Worm (Caenorhabditis elegans): ENCODE results near the gene zmp-5.

DNA sequence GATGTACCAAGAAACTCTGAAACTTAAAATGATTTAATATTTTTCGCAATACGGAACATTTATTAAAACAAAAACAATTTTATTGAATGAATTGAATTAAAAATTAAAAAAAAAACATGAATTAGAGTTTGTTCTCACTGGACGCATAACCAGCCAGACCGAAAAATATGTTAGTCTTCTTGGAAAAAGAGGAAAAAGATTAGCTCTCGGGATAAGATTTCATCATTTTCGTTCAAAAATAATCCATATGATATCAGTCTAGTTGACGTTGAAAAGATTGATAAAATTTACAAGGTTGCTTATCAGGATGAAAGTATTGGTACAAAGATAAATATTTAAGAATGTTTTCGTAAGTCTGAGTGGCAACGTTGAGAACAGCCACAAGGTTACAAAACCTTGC is 53.5 kb downstream of the zmp-5 start, which contains the start of gene nhr-26:
- TF ChIP-seq ham-2 (GFP tag; optimal IDR thresholded peaks at IDR 0.05): no peak
- no peak for TF ChIP-seq nhr-12 (tag; optimal IDR thresholded peaks at IDR 0.05)
- TF ChIP-seq hlh-1 (tag; optimal IDR thresholded peaks at IDR 0.05): no peak

Data from whole organism, mixed stage, embryonic.